Worm (Caenorhabditis elegans): ENCODE measurements around the gene C04E6.8.

C04E6.8 gene

ce11 chrV:5893015-5893414 is 9.4 kb upstream of the C04E6.8 start, which contains the start of gene C04E6.7:
TSS of gene C04E6.7 (plus strand) at chrV:5893315.
- TF ChIP-seq mep-1 (tag; optimal IDR thresholded peaks at IDR 0.05): no peak
- TF ChIP-seq mef-2 (tag; optimal IDR thresholded peaks at IDR 0.05): no peak
- TF ChIP-seq snu-23 (GFP tag; optimal IDR thresholded peaks at IDR 0.05): no peak
- TF ChIP-seq dsc-1 (tag; optimal IDR thresholded peaks at IDR 0.05): no peak
- TF ChIP-seq lir-3 (tag; optimal IDR thresholded peaks at IDR 0.05; ENCODE audit: poor library complexity): no peak
- no peak for TF ChIP-seq tlp-1 (tag; optimal IDR thresholded peaks at IDR 0.05)
- no peak for TF ChIP-seq nhr-76 (tag; optimal IDR thresholded peaks at IDR 0.05)
- no peak for TF ChIP-seq xbp-1 (tag; optimal IDR thresholded peaks at IDR 0.05)
- TF ChIP-seq hlh-17 (GFP tag; optimal IDR thresholded peaks at IDR 0.05; ENCODE audit: borderline replicate concordance): no peak
- TF ChIP-seq aha-1 (tag; optimal IDR thresholded peaks at IDR 0.05): no peak
- no peak for TF ChIP-seq jun-1 (tag; optimal IDR thresholded peaks at IDR 0.05)
- no peak for TF ChIP-seq isw-1 (GFP tag; IDR thresholded peaks at IDR 0.05)
- no peak for TF ChIP-seq nhr-90 (tag; optimal IDR thresholded peaks at IDR 0.05; ENCODE audit: poor library complexity)
- no peak for TF ChIP-seq nhr-85 (tag)
- no peak for TF ChIP-seq fkh-4 (tag; optimal IDR thresholded peaks at IDR 0.05; ENCODE audit: borderline replicate concordance)
- TF ChIP-seq egl-27 (tag; optimal IDR thresholded peaks at IDR 0.05): no peak

DNA sequence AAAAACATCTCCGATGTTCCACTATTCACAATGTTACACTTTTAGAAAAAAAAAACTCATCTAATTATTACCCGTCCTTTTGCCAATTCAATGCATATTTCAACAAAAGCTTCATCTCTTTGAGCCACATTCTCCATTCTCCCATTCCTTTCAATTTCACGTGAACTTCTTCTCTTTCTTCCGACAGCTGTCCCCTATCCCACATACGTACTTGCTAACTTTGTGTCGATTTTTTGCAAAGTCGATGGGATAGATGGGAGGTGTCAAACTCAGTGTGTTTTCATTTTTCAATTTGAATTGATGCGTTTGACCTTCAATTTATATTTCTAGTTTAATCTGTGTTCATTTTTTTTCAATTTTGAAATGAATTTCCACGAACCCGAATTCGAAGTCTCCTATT is 7.6 kb upstream of the C04E6.8 start:
- no peak for TF ChIP-seq ceh-90 (tag; optimal IDR thresholded peaks at IDR 0.05)
- no peak for TF ChIP-seq lin-35 (GFP tag; optimal IDR thresholded peaks at IDR 0.05)
- no peak for TF ChIP-seq nhr-71 (tag; optimal IDR thresholded peaks at IDR 0.05)
- no peak for TF ChIP-seq irx-1 (tag; optimal IDR thresholded peaks at IDR 0.05)
- TF ChIP-seq dpl-1 (GFP tag; optimal IDR thresholded peaks at IDR 0.05): no peak
- TF ChIP-seq ets-5 (GFP tag; IDR thresholded peaks at IDR 0.05): no peak
- TF ChIP-seq lin-14 (GFP tag; optimal IDR thresholded peaks at IDR 0.05): peak; percentile 67
- TF ChIP-seq tbx-2 (tag; optimal IDR thresholded peaks at IDR 0.05): no peak
- TF ChIP-seq grh-1 (GFP tag; IDR thresholded peaks at IDR 0.05): no peak
- no peak for TF ChIP-seq nhr-237 (tag; optimal IDR thresholded peaks at IDR 0.05)
- TF ChIP-seq rnt-1 (tag; optimal IDR thresholded peaks at IDR 0.05): peak; percentile 6
- TF ChIP-seq pag-3 (tag; optimal IDR thresholded peaks at IDR 0.05; ENCODE audit: borderline replicate concordance, insufficient read depth): no peak
- TF ChIP-seq swsn-7 (tag; optimal IDR thresholded peaks at IDR 0.05): no peak
- no peak for TF ChIP-seq jun-1 (tag; optimal IDR thresholded peaks at IDR 0.05)
- TF ChIP-seq ceh-8 (GFP tag; optimal IDR thresholded peaks at IDR 0.05): no peak

DNA sequence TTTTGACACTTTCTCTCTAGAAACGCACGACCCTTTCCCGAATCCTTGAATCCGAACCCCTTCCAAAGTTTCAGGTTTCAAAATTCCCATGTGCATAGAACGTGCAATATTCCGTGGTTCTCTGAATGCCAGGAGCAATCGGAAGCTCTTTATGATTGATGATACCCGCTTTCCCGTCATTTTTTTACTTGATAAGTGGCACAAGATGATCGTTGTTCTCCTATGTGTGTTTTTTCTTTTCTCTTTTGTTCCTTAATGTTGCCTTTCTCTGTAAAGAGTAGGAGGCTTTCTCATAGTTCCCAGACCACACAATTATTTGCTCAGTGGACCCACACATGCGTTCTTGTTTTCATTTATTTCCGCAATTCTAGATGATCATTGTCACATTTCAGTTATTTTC is 5.2 kb upstream of the C04E6.8 start:
- TF ChIP-seq mdl-1 (tag; optimal IDR thresholded peaks at IDR 0.05) (no peak), efl-1 (optimal IDR thresholded peaks at IDR 0.05) (no peak), efl-1 (GFP tag; optimal IDR thresholded peaks at IDR 0.05 in 1 of 2) (peak in 1 of 2 experiments; percentile 86)

- TF ChIP-seq hpl-2 (GFP tag; optimal IDR thresholded peaks at IDR 0.05): no peak
- peak; percentile 79 for TF ChIP-seq elt-2 (tag; optimal IDR thresholded peaks at IDR 0.05)
Observed at ce11 chrV:5882429-5882828, 1.2 kb downstream of the C04E6.8 start.

DNA sequence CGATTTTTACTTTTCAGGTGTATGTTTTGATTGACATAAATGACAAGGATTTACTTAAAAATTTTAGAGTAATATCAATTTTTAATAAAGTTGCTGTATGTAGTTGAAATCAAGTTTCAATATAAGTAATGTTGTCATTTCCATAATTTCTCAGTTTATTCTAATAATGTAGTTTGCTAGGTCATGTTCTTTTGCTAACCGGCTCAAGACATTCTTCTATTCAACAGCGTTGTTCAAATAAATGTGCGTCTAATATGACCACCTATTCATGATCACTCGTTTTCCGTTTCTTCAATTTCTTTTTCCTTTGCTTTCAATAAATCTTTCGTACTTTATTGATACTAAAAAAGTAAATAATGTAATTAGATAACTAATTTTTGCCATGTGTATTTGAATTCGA is 3.6 kb downstream of the C04E6.8 start, which contains the start of gene C02G6.3:
C02G6.3 (plus strand) TSS at position 301 of the 400 bp plus-strand sequence.
- TF ChIP-seq mep-1 (tag; optimal IDR thresholded peaks at IDR 0.05): no peak
- TF ChIP-seq unc-86 (tag; optimal IDR thresholded peaks at IDR 0.05): no peak
- TF ChIP-seq zip-4 (GFP tag; optimal IDR thresholded peaks at IDR 0.05): no peak
- TF ChIP-seq nhr-237 (tag; optimal IDR thresholded peaks at IDR 0.05): no peak
- TF ChIP-seq snu-23 (GFP tag; optimal IDR thresholded peaks at IDR 0.05): no peak
- TF ChIP-seq egl-27 (tag; optimal IDR thresholded peaks at IDR 0.05): no peak
- no peak for TF ChIP-seq lin-13 (GFP tag; optimal IDR thresholded peaks at IDR 0.05)
- TF ChIP-seq unc-130 (tag; optimal IDR thresholded peaks at IDR 0.05): no peak
- no peak for TF ChIP-seq nhr-11 (tag; optimal IDR thresholded peaks at IDR 0.05)
- TF ChIP-seq ceh-82 (tag; optimal IDR thresholded peaks at IDR 0.05): no peak
- no peak for TF ChIP-seq ets-5 (GFP tag; IDR thresholded peaks at IDR 0.05)
- no peak for TF ChIP-seq xbp-1 (tag; optimal IDR thresholded peaks at IDR 0.05)
- TF ChIP-seq ztf-4 (tag; optimal IDR thresholded peaks at IDR 0.05): no peak
